Worm (Caenorhabditis elegans): ENCODE data around the gene F47B10.4.

DNA sequence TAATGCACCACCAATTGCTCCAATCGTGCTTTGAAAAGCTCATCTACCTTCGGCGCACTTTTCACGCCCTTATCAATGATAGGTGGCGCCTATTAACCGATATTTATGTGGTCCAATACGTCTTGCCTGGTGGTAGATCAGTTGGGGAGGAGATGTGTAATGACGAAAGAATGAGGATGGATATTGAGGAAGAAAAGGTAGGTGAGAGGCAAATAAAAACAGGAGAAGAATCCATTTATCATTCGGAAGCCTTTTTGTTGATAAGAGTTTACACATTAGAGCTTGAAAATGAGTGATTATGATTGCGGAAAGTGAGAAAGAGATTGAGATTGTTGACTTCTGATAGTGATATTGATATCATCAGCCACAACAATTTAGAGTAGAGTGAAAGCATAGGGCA lies 16.4 kb downstream of the F47B10.4 start:
- TF ChIP-seq lin-11 (tag; optimal IDR thresholded peaks at IDR 0.05) (no peak), pqm-1 (tag; optimal IDR thresholded peaks at IDR 0.05) (no peak), F13H6.1 (tag; optimal IDR thresholded peaks at IDR 0.05) (no peak)

Data from whole organism, late embryonic.